Worm (Caenorhabditis elegans) whole organism, L4 larva: ENCODE results near the gene W08E12.6.

Experiments used
- F37D6.2 ChIP-seq: sonication (generic microtip); optimal IDR thresholded peaks from 2 replicates; lab custom pipeline; 2016; ENCODE audit warnings: mild to moderate bottlenecking, missing genetic modification characterization, missing compliant biosample characterization
- R02D3.7 ChIP-seq: fragments of 150-350 bp; sonication (generic microtip); optimal IDR thresholded peaks from 3 replicates; lab custom pipeline; 2014; ENCODE audit warnings: missing biosample characterization, missing genetic modification characterization
- Y48G9A.11 ChIP-seq: fragments of 200-800 bp; sonication (Bioruptor generic); IDR thresholded peaks from 2 replicates; pipeline ENCODE4 v1.3.6; 2022; ENCODE audit warnings: missing genetic modification reagents, missing genetic modification characterization, missing compliant biosample characterization
- Y75B8A.6 ChIP-seq: fragments of 200-800 bp; sonication (Bioruptor generic); IDR thresholded peaks from 2 replicates; pipeline ENCODE4 v1.3.6; 2022; ENCODE audit warnings: missing genetic modification reagents, missing genetic modification characterization, missing compliant biosample characterization
- aha-1 ChIP-seq: fragments of 150-350 bp; peaks from one replicate; lab custom pipeline; 2014; ENCODE audit warnings: missing biosample characterization, missing genetic modification characterization
- ama-1 ChIP-seq: fragments of 150-350 bp; optimal IDR thresholded peaks from 2 replicates; lab custom pipeline; 2014; ENCODE audit warnings: inconsistent platforms, mixed read lengths
- ceh-20 ChIP-seq: fragments of 200-800 bp; sonication (Bioruptor generic); IDR thresholded peaks from 2 replicates; pipeline ENCODE4 v1.3.6; 2022; ENCODE audit warnings: missing genetic modification reagents, missing genetic modification characterization, missing compliant biosample characterization
- ceh-32 ChIP-seq: sonication (generic microtip); optimal IDR thresholded peaks from 2 replicates; lab custom pipeline; 2016; ENCODE audit warnings: mild to moderate bottlenecking, missing genetic modification characterization, missing compliant biosample characterization; ENCODE audit not compliant: poor library complexity
- ceh-62 ChIP-seq: sonication (generic microtip); optimal IDR thresholded peaks from 2 replicates; lab custom pipeline; 2017; ENCODE audit warnings: missing biosample characterization, missing genetic modification characterization
- ceh-82 ChIP-seq: sonication (generic microtip); optimal IDR thresholded peaks from 2 replicates; lab custom pipeline; 2017; ENCODE audit warnings: missing biosample characterization, missing genetic modification characterization
- ces-1 ChIP-seq: fragments of 150-350 bp; sonication (generic microtip); optimal IDR thresholded peaks from 4 replicates; lab custom pipeline; 2014; ENCODE audit warnings: missing biosample characterization, missing genetic modification reagents, missing genetic modification characterization
- daf-12 ChIP-seq: fragments of 150-350 bp; optimal IDR thresholded peaks from 2 replicates; lab custom pipeline; 2014; ENCODE audit warnings: missing biosample characterization, missing genetic modification reagents, missing genetic modification characterization
- daf-8 ChIP-seq: fragments of 200-800 bp; sonication (Bioruptor generic); IDR thresholded peaks from 2 replicates; pipeline ENCODE4 v1.3.6; 2022; ENCODE audit warnings: missing genetic modification characterization, missing compliant biosample characterization
- dmd-8 ChIP-seq: fragments of 200-800 bp; sonication (Bioruptor generic); IDR thresholded peaks from 2 replicates; pipeline ENCODE4 v1.3.6; 2022; ENCODE audit warnings: missing genetic modification characterization, missing compliant biosample characterization
- duxl-1 ChIP-seq: sonication (generic microtip); optimal IDR thresholded peaks from 2 replicates; lab custom pipeline; 2016; ENCODE audit warnings: mild to moderate bottlenecking, missing genetic modification characterization, moderate library complexity, missing compliant biosample characterization; ENCODE audit not compliant: poor library complexity
- egl-27 ChIP-seq: sonication (generic microtip); optimal IDR thresholded peaks from 3 replicates; lab custom pipeline; 2017; ENCODE audit warnings: missing biosample characterization, missing genetic modification reagents, missing genetic modification characterization
- egl-43 ChIP-seq: fragments of 200-800 bp; sonication (Bioruptor generic); IDR thresholded peaks from 2 replicates; pipeline ENCODE4 v1.3.6; 2022; ENCODE audit warnings: missing genetic modification reagents, missing genetic modification characterization, missing compliant biosample characterization
- fos-1 ChIP-seq: fragments of 150-350 bp; optimal IDR thresholded peaks from 2 replicates; lab custom pipeline; 2014; ENCODE audit warnings: missing biosample characterization, missing genetic modification characterization
- gei-8 ChIP-seq: fragments of 200-800 bp; sonication (Bioruptor generic); optimal IDR thresholded peaks from 2 replicates; lab custom pipeline; 2018; ENCODE audit warnings: mild to moderate bottlenecking, missing genetic modification characterization, missing compliant biosample characterization
- hif-1 ChIP-seq, 2 experiments: sonication (generic microtip); optimal IDR thresholded peaks; 2 replicates each; lab custom pipeline; 2016 to 2017; ENCODE audit warnings: missing compliant biosample characterization in 2 of 2, missing genetic modification characterization in 2 of 2, missing genetic modification reagents in 2 of 2, missing genotype in 2 of 2, mild to moderate bottlenecking in 1 of 2
- hlh-11 ChIP-seq: fragments of 200-800 bp; sonication (Bioruptor generic); optimal IDR thresholded peaks from 2 replicates; lab custom pipeline; 2018; ENCODE audit warnings: mild to moderate bottlenecking, missing genetic modification characterization, missing compliant biosample characterization
- lin-13 ChIP-seq: fragments of 150-350 bp; optimal IDR thresholded peaks from 2 replicates; lab custom pipeline; 2014; ENCODE audit warnings: missing biosample characterization, missing genetic modification reagents, missing genetic modification characterization
- madf-9 ChIP-seq: fragments of 200-800 bp; sonication (Bioruptor generic); conservative IDR thresholded peaks from 2 replicates; pipeline ENCODE4 v1.3.6; 2022; ENCODE audit warnings: missing genetic modification reagents, missing genetic modification characterization, missing compliant biosample characterization
- mdt-29 ChIP-seq: fragments of 200-800 bp; sonication (Bioruptor generic); IDR thresholded peaks from 2 replicates; pipeline ENCODE4 v1.3.6; 2022; ENCODE audit warnings: missing genetic modification reagents, missing genetic modification characterization, missing compliant biosample characterization
- mxl-3 ChIP-seq: fragments of 200-800 bp; sonication (Bioruptor generic); optimal IDR thresholded peaks from 2 replicates; lab custom pipeline; 2018; ENCODE audit warnings: mild to moderate bottlenecking, missing genetic modification characterization, missing compliant biosample characterization
- nhr-237 ChIP-seq: sonication (generic microtip); optimal IDR thresholded peaks from 2 replicates; lab custom pipeline; 2017; ENCODE audit warnings: missing biosample characterization, missing genetic modification characterization
- nhr-28 ChIP-seq: fragments of 150-350 bp; optimal IDR thresholded peaks from 2 replicates; lab custom pipeline; 2014; ENCODE audit warnings: missing biosample characterization, missing genetic modification characterization
- nhr-42 ChIP-seq: fragments of 200-800 bp; sonication (Bioruptor generic); IDR thresholded peaks from 2 replicates; pipeline ENCODE4 v1.3.6; 2022; ENCODE audit warnings: missing genetic modification characterization, missing compliant biosample characterization
- nhr-6 ChIP-seq: fragments of 150-350 bp; optimal IDR thresholded peaks from 2 replicates; lab custom pipeline; 2014; ENCODE audit warnings: missing biosample characterization, missing genetic modification characterization
- nhr-76 ChIP-seq: fragments of 150-350 bp; optimal IDR thresholded peaks from 2 replicates; lab custom pipeline; 2014; ENCODE audit warnings: missing biosample characterization, missing genetic modification characterization
- pqm-1 ChIP-seq: sonication (generic microtip); optimal IDR thresholded peaks from 2 replicates; lab custom pipeline; 2017; ENCODE audit warnings: missing biosample characterization, missing genetic modification characterization
- set-16 ChIP-seq: fragments of 200-800 bp; sonication (Bioruptor generic); IDR thresholded peaks from 2 replicates; pipeline ENCODE4 v1.3.6; 2022; ENCODE audit warnings: missing genetic modification reagents, missing genetic modification characterization, missing compliant biosample characterization
- snpc-1.2 ChIP-seq: fragments of 200-800 bp; sonication (Bioruptor generic); IDR thresholded peaks from 2 replicates; pipeline ENCODE4 v1.3.6; 2022; ENCODE audit warnings: missing genetic modification reagents, missing genetic modification characterization, missing compliant biosample characterization
- tag-97 ChIP-seq: fragments of 200-800 bp; sonication (Bioruptor generic); IDR thresholded peaks from 2 replicates; pipeline ENCODE4 v1.3.6; 2022; ENCODE audit warnings: missing genetic modification characterization, missing compliant biosample characterization
- tra-1 ChIP-seq: fragments of 200-800 bp; sonication (Bioruptor generic); IDR thresholded peaks from 2 replicates; pipeline ENCODE4 v1.3.6; 2022; ENCODE audit warnings: missing genetic modification reagents, missing genetic modification characterization, missing compliant biosample characterization
- unc-130 ChIP-seq: sonication (generic microtip); optimal IDR thresholded peaks from 2 replicates; lab custom pipeline; 2016; ENCODE audit warnings: missing genetic modification reagents, missing genetic modification characterization, missing compliant biosample characterization
- unc-62 ChIP-seq, 3 experiments: fragments of 150-350 bp in 1 of 3; sonication (generic microtip); optimal IDR thresholded peaks in 2 of 3; peaks in 1 of 3; 1 replicate in 1 of 3; 2 replicates in 2 of 3; lab custom pipeline; 2014 to 2017; ENCODE audit warnings: missing biosample characterization in 3 of 3, missing genetic modification characterization in 3 of 3, missing genetic modification reagents in 3 of 3, missing genotype in 1 of 3
- zfp-2 ChIP-seq: sonication (generic microtip); optimal IDR thresholded peaks from 2 replicates; lab custom pipeline; 2016; ENCODE audit warnings: mild to moderate bottlenecking, missing genetic modification characterization, missing compliant biosample characterization
- zip-11 ChIP-seq: fragments of 200-800 bp; sonication (Bioruptor generic); IDR thresholded peaks from 2 replicates; pipeline ENCODE4 v1.3.6; 2022; ENCODE audit warnings: missing genetic modification characterization, missing compliant biosample characterization
- ztf-11 ChIP-seq: fragments of 150-350 bp; optimal IDR thresholded peaks from 2 replicates; lab custom pipeline; 2014; ENCODE audit warnings: missing biosample characterization, missing genetic modification characterization

The W08E12.6 gene

DNA sequence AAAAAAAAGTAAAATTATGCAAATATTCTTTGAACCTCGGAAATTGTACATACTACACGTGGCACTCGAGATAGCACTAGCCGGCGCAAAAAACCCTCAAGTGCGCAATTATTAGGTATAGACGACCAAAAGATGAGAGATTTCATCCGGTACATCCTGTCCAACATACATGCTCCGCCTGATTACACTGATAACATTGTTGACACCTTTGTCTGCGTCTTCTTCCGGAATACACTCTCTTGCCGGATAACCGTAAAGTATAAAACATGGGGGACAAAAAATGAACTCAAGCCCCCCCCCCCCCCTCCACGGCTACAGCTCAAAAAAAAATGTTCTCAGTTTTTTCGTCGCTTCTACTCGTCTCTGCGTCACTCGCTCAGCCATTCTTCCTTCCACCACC is at the start of gene W08E12.6:
Gene W08E12.6, plus strand, starts transcription at position 301 of the 400 bp plus-strand sequence.
- no peak for TF ChIP-seq snpc-1.2 (GFP tag; lab: Robert Waterston, UW)
- no peak for TF ChIP-seq gei-8
- 0 out of 2 replicates have a peak, but pooled peaks have one; percentile 8 for TF ChIP-seq set-16 (GFP tag; lab: Robert Waterston, UW)
- no peak for TF ChIP-seq ceh-20
- TF ChIP-seq madf-9 (GFP tag; lab: Robert Waterston, UW): no peak
- TF ChIP-seq ztf-11 (tag; lab: Kevin White, UChicago): no peak
- TF ChIP-seq, all 104 proteins: peak for 1

DNA sequence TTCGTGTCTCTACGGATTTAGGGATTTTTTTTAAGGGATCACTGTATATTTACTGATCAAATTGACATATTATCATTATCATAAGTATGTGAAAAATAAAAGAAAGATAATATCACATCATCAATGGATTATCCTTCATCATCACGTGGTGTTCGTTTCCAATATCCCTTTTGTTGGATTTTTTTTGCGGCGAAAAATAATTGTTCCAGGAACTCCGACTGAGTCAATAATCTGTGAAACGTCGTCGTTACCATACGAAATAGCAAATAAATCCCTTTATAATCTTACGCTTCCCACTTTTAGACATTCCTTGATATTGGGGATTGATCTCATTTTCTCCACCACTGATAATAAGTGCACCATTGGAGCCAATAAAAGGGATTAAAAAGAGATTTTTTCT is 48.4 kb upstream of the W08E12.6 start:
- no peak for TF ChIP-seq nhr-42 (GFP tag; lab: Robert Waterston, UW)
- TF ChIP-seq Y75B8A.6: no peak
- TF ChIP-seq nhr-76: no peak
- TF ChIP-seq egl-43: no peak
- TF ChIP-seq fos-1 (tag; lab: Kevin White, UChicago): no peak
- TF ChIP-seq daf-12 (tag; lab: Kevin White, UChicago): no peak
- no peak for TF ChIP-seq ces-1 (GFP tag; lab: Kevin White, UChicago)
- TF ChIP-seq lin-13 (GFP tag; lab: Kevin White, UChicago): no peak
- TF ChIP-seq unc-130 (GFP tag; lab: Kevin White, UChicago): no peak
- no peak for TF ChIP-seq dmd-8 (GFP tag; lab: Robert Waterston, UW)
- TF ChIP-seq ceh-62: no peak
- no peak for TF ChIP-seq mxl-3 (GFP tag; lab: Kevin White, UChicago)
- no peak for TF ChIP-seq tra-1
- TF ChIP-seq ama-1 (lab: Kevin White, UChicago): no peak
- TF ChIP-seq nhr-6: no peak
- TF ChIP-seq aha-1 (tag; lab: Kevin White, UChicago): no peak
- TF ChIP-seq hlh-11 (tag; lab: Kevin White, UChicago): no peak
- no peak for TF ChIP-seq hif-1 (tag; optimal IDR thresholded peaks at IDR 0.05; lab: Kevin White, UChicago)

DNA sequence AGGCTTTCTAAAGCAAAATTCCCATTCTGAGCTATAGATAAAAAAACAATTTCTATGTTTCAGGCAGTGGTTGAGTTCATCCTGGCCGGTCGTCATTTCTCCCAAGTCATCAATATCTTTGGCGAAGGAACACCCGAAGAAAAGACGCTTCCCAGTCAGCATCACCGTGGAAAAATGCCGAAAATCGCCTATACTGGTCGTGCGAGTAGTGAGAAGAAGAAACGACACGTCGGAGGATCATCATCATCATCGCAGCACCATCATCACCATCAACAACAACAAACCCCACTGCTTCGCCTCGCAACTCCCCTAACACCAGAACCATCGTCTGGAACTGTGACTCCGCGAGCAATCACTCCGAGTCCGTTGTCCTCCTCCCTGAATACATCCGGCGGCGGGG is 46.8 kb upstream of the W08E12.6 start:
- TF ChIP-seq unc-62 (GFP tag; optimal IDR thresholded peaks at IDR 0.05 in 1 of 2; lab: Kevin White, UChicago) (peak in 1 of 2 experiments; percentile 90), unc-62 (tag; optimal IDR thresholded peaks at IDR 0.05; lab: Kevin White, UChicago) (no peak), zip-11 (GFP tag; lab: Robert Waterston, UW) (no peak)

DNA sequence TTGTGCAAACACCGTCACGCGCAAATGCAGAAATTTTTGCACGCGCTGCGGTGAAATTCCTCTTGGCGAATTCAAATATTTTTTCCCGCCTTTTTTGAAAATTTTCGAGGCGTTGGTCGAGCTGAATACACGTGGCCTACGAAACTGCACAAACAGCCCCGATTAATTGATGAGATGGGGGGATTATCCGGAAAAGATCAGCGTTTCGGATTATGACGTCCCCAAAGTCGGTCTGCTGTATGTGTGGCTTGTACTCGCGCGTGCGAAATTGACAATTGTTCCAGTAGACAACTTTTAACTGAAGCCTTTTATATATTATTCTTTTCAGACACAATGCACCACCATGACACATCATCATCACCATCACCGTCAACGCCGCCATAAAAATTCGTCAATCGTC is 46.4 kb upstream of the W08E12.6 start:
- TF ChIP-seq egl-27 (no peak), ceh-82 (no peak), fos-1 (tag; lab: Kevin White, UChicago) (no peak), Y48G9A.11 (GFP tag; lab: Robert Waterston, UW) (no peak), zip-11 (GFP tag; lab: Robert Waterston, UW) (no peak), tag-97 (no peak), hlh-11 (tag; lab: Kevin White, UChicago) (no peak), zfp-2 (tag; lab: Kevin White, UChicago) (no peak), nhr-76 (no peak), ceh-32 (no peak), daf-8 (GFP tag; lab: Robert Waterston, UW) (no peak), mdt-29 (no peak), gei-8 (no peak), duxl-1 (tag; lab: Kevin White, UChicago) (no peak), F37D6.2 (tag; lab: Kevin White, UChicago) (no peak), nhr-237 (tag; lab: Kevin White, UChicago) (no peak), R02D3.7 (tag; lab: Kevin White, UChicago) (no peak), nhr-28 (tag; lab: Kevin White, UChicago) (no peak), pqm-1 (tag; lab: Kevin White, UChicago) (no peak)
- TF ChIP-seq, all 104 proteins: peak for 0
